Fruit fly (Drosophila melanogaster) whole organism, wandering third instar larva: ENCODE data around the gene CG13893.

Experiments
- Abd-B ChIP-seq: fragments of >200 bp; optimal IDR thresholded peaks from 2 replicates; lab custom pipeline; 2017; ENCODE audit warnings: missing biosample characterization, missing genetic modification characterization
- CG32264 ChIP-seq: fragments of 200-800 bp; sonication (Bioruptor generic); optimal IDR thresholded peaks from 2 replicates; lab custom pipeline; 2016; ENCODE audit warnings: missing biosample characterization, missing genetic modification characterization
- CG9705 ChIP-seq: fragments of 200-800 bp; sonication (Bioruptor generic); optimal IDR thresholded peaks from 2 replicates; lab custom pipeline; 2018; ENCODE audit warnings: missing biosample characterization, mild to moderate bottlenecking, missing genetic modification characterization
- CrebA ChIP-seq: fragments of 200-800 bp; sonication (Bioruptor generic); optimal IDR thresholded peaks from 2 replicates; lab custom pipeline; 2016; ENCODE audit warnings: missing biosample characterization, mild to moderate bottlenecking, missing genetic modification characterization, borderline replicate concordance
- Dfd ChIP-seq: fragments of >200 bp; optimal IDR thresholded peaks from 2 replicates; lab custom pipeline; 2017; ENCODE audit warnings: missing biosample characterization, missing genetic modification characterization
- Dif ChIP-seq: fragments of 200-275, 200-300 bp; sonication (Bioruptor generic); optimal IDR thresholded peaks from 2 replicates; lab custom pipeline; 2018; ENCODE audit warnings: missing biosample characterization, missing genetic modification characterization; ENCODE audit not compliant: partially characterized antibody
- GATAd ChIP-seq: sonication (Bioruptor generic); optimal IDR thresholded peaks from 2 replicates; lab custom pipeline; 2016; ENCODE audit warnings: missing biosample characterization, missing genetic modification characterization
- HLH106 ChIP-seq: fragments of 200-800 bp; optimal IDR thresholded peaks from 3 replicates; lab custom pipeline; 2019; ENCODE audit warnings: missing biosample characterization, mild to moderate bottlenecking, missing genetic modification characterization, moderate library complexity
- Hnf4 ChIP-seq: fragments of 200-800 bp; sonication (Bioruptor generic); optimal IDR thresholded peaks from 2 replicates; lab custom pipeline; 2016; ENCODE audit warnings: missing biosample characterization, mild to moderate bottlenecking, missing genetic modification characterization
- Hr78 ChIP-seq: fragments of >200 bp; optimal IDR thresholded peaks from 2 replicates; lab custom pipeline; 2017; ENCODE audit warnings: missing biosample characterization, missing genetic modification characterization
- Hr83 ChIP-seq: fragments of 200-300 bp; sonication (Bioruptor generic); optimal IDR thresholded peaks from 2 replicates; lab custom pipeline; 2016; ENCODE audit warnings: missing biosample characterization, mild to moderate bottlenecking, missing genetic modification characterization, moderate library complexity; ENCODE audit not compliant: poor library complexity, severe bottlenecking
- Jra ChIP-seq: sonication (Bioruptor generic); optimal IDR thresholded peaks from 2 replicates; lab custom pipeline; 2016; ENCODE audit warnings: missing biosample characterization, missing genetic modification characterization
- Mio ChIP-seq: sonication (Bioruptor generic); optimal IDR thresholded peaks from 2 replicates; lab custom pipeline; 2016; ENCODE audit warnings: missing biosample characterization, missing genetic modification characterization
- Myc ChIP-seq: fragments of >200 bp; optimal IDR thresholded peaks from 2 replicates; lab custom pipeline; 2017
- N ChIP-seq: fragments of >200 bp; optimal IDR thresholded peaks from 2 replicates; lab custom pipeline; 2018; ENCODE audit warnings: missing biosample characterization, missing external identifiers, missing genetic modification characterization
- OdsH ChIP-seq: fragments of 200-800 bp; sonication (Bioruptor generic); optimal IDR thresholded peaks from 2 replicates; lab custom pipeline; 2016; ENCODE audit warnings: missing biosample characterization, mild to moderate bottlenecking, missing genetic modification characterization
- Rel ChIP-seq, 2 experiments: fragments of 200-800 bp; sonication (Bioruptor generic) in 1 of 2; optimal IDR thresholded peaks; 2 replicates in 1 of 2; 3 replicates in 1 of 2; lab custom pipeline; 2016 to 2019; ENCODE audit warnings: mild to moderate bottlenecking in 2 of 2, missing biosample characterization in 2 of 2, missing genetic modification characterization in 2 of 2, moderate library complexity in 1 of 2
- Sp1 ChIP-seq: fragments of 200-800 bp; sonication (Bioruptor generic); optimal IDR thresholded peaks from 3 replicates; lab custom pipeline; 2019; ENCODE audit warnings: missing biosample characterization, mild to moderate bottlenecking, missing genetic modification characterization, moderate library complexity
- Vsx2 ChIP-seq: fragments of 200-300, 225-300 bp; sonication (Bioruptor generic); optimal IDR thresholded peaks from 2 replicates; lab custom pipeline; 2018; ENCODE audit warnings: missing biosample characterization, missing genetic modification characterization; ENCODE audit not compliant: partially characterized antibody
- br ChIP-seq: fragments of 200-800 bp; sonication (Bioruptor generic); optimal IDR thresholded peaks from 2 replicates; lab custom pipeline; 2016; ENCODE audit warnings: missing biosample characterization, missing genetic modification characterization
- brk ChIP-seq: fragments of 200-800 bp; sonication (Bioruptor generic); optimal IDR thresholded peaks from 2 replicates; lab custom pipeline; 2016; ENCODE audit warnings: missing biosample characterization, mild to moderate bottlenecking, missing genetic modification characterization
- dl ChIP-seq, 2 experiments: fragments of 175-275, 200-275 bp in 1 of 2; fragments of 200-275 bp in 1 of 2; sonication (Bioruptor generic); optimal IDR thresholded peaks; lab custom pipeline; 2018; ENCODE audit warnings: mild to moderate bottlenecking in 2 of 2, missing biosample characterization in 2 of 2, missing genetic modification characterization in 2 of 2, moderate library complexity in 2 of 2; ENCODE audit not compliant: partially characterized antibody in 2 of 2, insufficient read depth in 1 of 2
- dmrt93B ChIP-seq: fragments of 200-800 bp; sonication (Bioruptor generic); optimal IDR thresholded peaks from 2 replicates; lab custom pipeline; 2018; ENCODE audit warnings: missing biosample characterization, mild to moderate bottlenecking, missing genetic modification characterization
- dsf ChIP-seq: sonication (Bioruptor generic); optimal IDR thresholded peaks from 2 replicates; lab custom pipeline; 2016; ENCODE audit warnings: missing biosample characterization, missing genetic modification characterization, borderline replicate concordance
- ey ChIP-seq: fragments of 200-800 bp; sonication (Bioruptor generic); optimal IDR thresholded peaks from 2 replicates; lab custom pipeline; 2016; ENCODE audit warnings: missing biosample characterization, missing genetic modification characterization
- foxo ChIP-seq, 2 experiments: fragments of 200-800 bp; sonication (Bioruptor generic); optimal IDR thresholded peaks; 2 replicates in 1 of 2; 3 replicates in 1 of 2; lab custom pipeline; 2016 to 2017; ENCODE audit warnings: missing biosample characterization in 2 of 2, missing genetic modification characterization in 2 of 2
- fru ChIP-seq: fragments of 200-800 bp; sonication (Bioruptor generic); optimal IDR thresholded peaks from 3 replicates; lab custom pipeline; 2016; ENCODE audit warnings: missing biosample characterization, mild to moderate bottlenecking, missing genetic modification characterization
- h ChIP-seq: fragments of 200-800 bp; sonication (Bioruptor generic); optimal IDR thresholded peaks from 3 replicates; lab custom pipeline; 2016; ENCODE audit warnings: missing biosample characterization, mild to moderate bottlenecking, missing genetic modification characterization
- jim ChIP-seq: fragments of 175-275, 200-325 bp; sonication (Bioruptor generic); optimal IDR thresholded peaks from 2 replicates; lab custom pipeline; 2016; ENCODE audit warnings: missing biosample characterization, mild to moderate bottlenecking, missing genetic modification characterization
- lola ChIP-seq: fragments of >200 bp; optimal IDR thresholded peaks from 2 replicates; lab custom pipeline; 2017; ENCODE audit warnings: missing biosample characterization, missing genetic modification characterization
- pan ChIP-seq: fragments of >200 bp; optimal IDR thresholded peaks from 2 replicates; lab custom pipeline; 2017
- psq ChIP-seq: fragments of 200-800 bp; sonication (Bioruptor generic); optimal IDR thresholded peaks from 3 replicates; lab custom pipeline; 2017; ENCODE audit warnings: missing biosample characterization, mild to moderate bottlenecking, missing genetic modification characterization, moderate library complexity
- rgr ChIP-seq: fragments of 200-800 bp; sonication (Bioruptor generic); optimal IDR thresholded peaks from 3 replicates; lab custom pipeline; 2016; ENCODE audit warnings: missing biosample characterization, mild to moderate bottlenecking, missing genetic modification characterization
- sage ChIP-seq: fragments of 200-800 bp; sonication (Bioruptor generic); optimal IDR thresholded peaks from 2 replicates; lab custom pipeline; 2016; ENCODE audit warnings: missing biosample characterization, mild to moderate bottlenecking, missing genetic modification characterization
- sv ChIP-seq: fragments of 200-800 bp; sonication (Bioruptor generic); optimal IDR thresholded peaks from 3 replicates; lab custom pipeline; 2016; ENCODE audit warnings: missing biosample characterization, missing genetic modification characterization
- tai ChIP-seq: sonication (Bioruptor generic); optimal IDR thresholded peaks from 2 replicates; lab custom pipeline; 2016; ENCODE audit warnings: missing biosample characterization, missing genetic modification characterization
- usp ChIP-seq: fragments of >200 bp; optimal IDR thresholded peaks from 2 replicates; lab custom pipeline; 2017; ENCODE audit warnings: missing biosample characterization, missing genetic modification characterization
- woc ChIP-seq: sonication (Bioruptor generic); optimal IDR thresholded peaks from 2 replicates; lab custom pipeline; 2016; ENCODE audit warnings: missing biosample characterization, mild to moderate bottlenecking, missing genetic modification characterization

CG13893 gene

DNA sequence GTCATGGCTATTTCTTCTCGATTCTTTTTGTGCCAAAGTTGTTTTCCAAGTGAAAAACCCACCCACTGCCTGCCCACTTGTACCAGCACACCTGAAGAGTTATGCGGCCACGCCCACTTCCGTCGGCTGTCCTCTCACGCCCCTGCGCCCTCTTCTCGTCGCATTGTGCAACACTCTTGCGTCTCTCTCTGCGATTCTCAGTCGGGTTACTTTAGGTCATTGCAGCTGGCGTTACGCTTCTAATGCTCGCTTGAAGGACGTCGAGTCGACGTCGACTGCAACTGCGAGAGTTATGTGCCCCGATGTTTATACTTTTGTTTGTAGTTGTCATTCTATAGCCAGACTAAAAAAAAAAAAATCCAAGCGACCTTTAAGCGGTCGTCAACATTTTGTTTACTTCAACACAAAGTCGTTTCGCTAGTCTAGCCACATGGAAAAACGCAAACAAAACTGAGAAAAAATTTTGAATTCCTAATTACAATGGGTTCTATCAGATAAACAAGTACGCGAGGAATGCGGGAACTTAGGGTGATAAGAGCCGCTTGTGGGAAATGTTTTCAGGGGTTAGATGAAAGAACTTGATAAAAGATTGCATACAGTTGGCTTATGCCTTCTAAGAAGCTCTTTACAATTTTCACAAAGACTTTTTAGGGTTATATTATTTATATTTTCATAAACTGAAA lies 41.9 kb downstream of the CG13893 start:
- TF ChIP-seq Vsx2 (no peak), h (GFP tag; lab: Kevin White, UChicago) (no peak), lola (no peak), Jra (no peak), Sp1 (GFP tag; lab: Kevin White, UChicago) (no peak), Hr83 (no peak), pan (lab: Kevin White, UChicago) (no peak), dl (GFP tag; optimal IDR thresholded peaks at IDR 0.05; lab: Kevin White, UChicago; ENCODE audit: insufficient read depth in 1 of 2, partially characterized antibody in 2 of 2) (no peak), CG9705 (GFP tag; lab: Kevin White, UChicago) (no peak), fru (GFP tag; lab: Kevin White, UChicago) (no peak)

- TF ChIP-seq Dfd (GFP tag; lab: Kevin White, UChicago) (peak; percentile 28), Rel (GFP tag; optimal IDR thresholded peaks at IDR 0.05; lab: Kevin White, UChicago) (no peak), Rel (tag; optimal IDR thresholded peaks at IDR 0.05; lab: Kevin White, UChicago) (no peak)
Observed at dm6 chr3L:561117-561516, 42.7 kb downstream of the CG13893 start.

DNA sequence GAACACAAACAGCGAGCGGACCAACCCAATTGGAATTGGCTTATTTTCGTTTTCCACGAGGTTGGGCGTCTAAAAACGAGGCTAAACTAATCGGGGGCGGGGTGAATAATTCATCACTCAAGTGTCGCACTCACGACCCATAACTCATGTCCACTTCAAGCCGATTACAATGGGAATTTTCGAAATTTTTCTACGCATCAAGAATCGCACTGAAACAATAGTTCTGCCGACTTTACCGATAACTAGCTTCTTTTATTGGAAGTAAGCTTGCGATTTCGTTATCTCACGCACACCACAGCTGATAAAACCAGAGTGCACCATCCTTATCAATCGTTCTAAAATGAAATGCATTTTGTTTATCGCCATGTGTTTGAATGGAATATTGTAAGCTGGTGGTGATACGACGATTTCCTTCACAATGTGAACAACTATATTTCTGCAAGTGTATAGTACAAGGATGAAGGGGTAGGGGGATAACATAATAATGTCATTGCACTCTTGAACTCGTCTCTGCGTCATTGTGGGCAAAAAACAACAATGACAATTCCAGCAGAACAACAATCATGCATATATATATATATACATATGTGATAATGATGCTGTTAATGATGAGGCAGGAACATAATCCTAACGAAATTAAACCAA lies 44.3 kb downstream of the CG13893 start:
- no peak for TF ChIP-seq CrebA (GFP tag; lab: Kevin White, UChicago)
- TF ChIP-seq Rel (GFP tag; optimal IDR thresholded peaks at IDR 0.05; lab: Kevin White, UChicago) = no peak
- TF ChIP-seq Rel (tag; optimal IDR thresholded peaks at IDR 0.05; lab: Kevin White, UChicago) = peak; percentile 27

- peak; percentile 41 for TF ChIP-seq fru (GFP tag; lab: Kevin White, UChicago)
- no peak for TF ChIP-seq woc (GFP tag; lab: Kevin White, UChicago)
- TF ChIP-seq foxo (GFP tag; optimal IDR thresholded peaks at IDR 0.05; lab: Kevin White, UChicago) = peak in 1 of 2 experiments; percentile 66
- peak; percentile 51 for TF ChIP-seq ey (GFP tag; lab: Kevin White, UChicago)
- peak; percentile 53 for TF ChIP-seq HLH106 (tag; lab: Kevin White, UChicago)
- no peak for TF ChIP-seq dl (GFP tag; optimal IDR thresholded peaks at IDR 0.05; lab: Kevin White, UChicago; ENCODE audit: insufficient read depth in 1 of 2, partially characterized antibody in 2 of 2)
- TF ChIP-seq Hnf4 (GFP tag; lab: Kevin White, UChicago) = no peak
- peak; percentile 52 for TF ChIP-seq br (GFP tag; lab: Kevin White, UChicago)
- TF ChIP-seq usp (GFP tag; lab: Kevin White, UChicago) = no peak
- no peak for TF ChIP-seq Dif (GFP tag; lab: Kevin White, UChicago)
- TF ChIP-seq Hr83 = no peak
- peak; percentile 20 for TF ChIP-seq OdsH (GFP tag; lab: Kevin White, UChicago)
- no peak for TF ChIP-seq lola
- peak; percentile 49 for TF ChIP-seq rgr (GFP tag; lab: Kevin White, UChicago)
- no peak for TF ChIP-seq Mio (GFP tag; lab: Kevin White, UChicago)
- TF ChIP-seq CrebA (GFP tag; lab: Kevin White, UChicago) = no peak
- TF ChIP-seq h (GFP tag; lab: Kevin White, UChicago) = peak; percentile 51
- peak; percentile 10 for TF ChIP-seq dmrt93B
- no peak for TF ChIP-seq GATAd
- TF ChIP-seq psq = peak; percentile 31
- TF ChIP-seq N (GFP tag; lab: Kevin White, UChicago) = no peak
- TF ChIP-seq pan (lab: Kevin White, UChicago) = no peak
- no peak for TF ChIP-seq CG32264 (GFP tag; lab: Kevin White, UChicago)
- TF ChIP-seq Myc (lab: Kevin White, UChicago) = no peak
- no peak for TF ChIP-seq CG9705 (GFP tag; lab: Kevin White, UChicago)
- no peak for TF ChIP-seq Dfd (GFP tag; lab: Kevin White, UChicago)
- TF ChIP-seq tai (GFP tag; lab: Kevin White, UChicago) = no peak
- TF ChIP-seq jim (GFP tag; lab: Kevin White, UChicago) = no peak
- no peak for TF ChIP-seq Hr78 (GFP tag; lab: Kevin White, UChicago)
- TF ChIP-seq brk (GFP tag; lab: Kevin White, UChicago) = no peak
- TF ChIP-seq Sp1 (GFP tag; lab: Kevin White, UChicago) = peak; percentile 8
- TF ChIP-seq Jra = no peak
- TF ChIP-seq dsf (GFP tag; lab: Kevin White, UChicago) = no peak
- no peak for TF ChIP-seq sv (GFP tag; lab: Kevin White, UChicago)
- TF ChIP-seq sage (GFP tag; lab: Kevin White, UChicago) = no peak
- TF ChIP-seq Rel (GFP tag; optimal IDR thresholded peaks at IDR 0.05; lab: Kevin White, UChicago) = no peak
- no peak for TF ChIP-seq Rel (tag; optimal IDR thresholded peaks at IDR 0.05; lab: Kevin White, UChicago)
- no peak for TF ChIP-seq Vsx2
- TF ChIP-seq Abd-B = no peak
- TF ChIP-seq, all 38 proteins: peak for 11
Observed at dm6 chr3L:557294-557693, 46.5 kb downstream of the CG13893 start.
